Worm (Caenorhabditis elegans): ENCODE measurements around the gene frpr-3.

frpr-3 gene

ce11 chrV:7822655-7823054 lies 51.6 kb downstream of the frpr-3 start:
- no peak for TF ChIP-seq med-1 (GFP tag; optimal IDR thresholded peaks at IDR 0.05; ENCODE audit: insufficient read depth)
- no peak for TF ChIP-seq ztf-29 (GFP tag; IDR thresholded peaks at IDR 0.05)
- no peak for TF ChIP-seq flt-1 (GFP tag; IDR thresholded peaks at IDR 0.05)
- no peak for TF ChIP-seq tab-1 (GFP tag; IDR thresholded peaks at IDR 0.05)
- TF ChIP-seq ref-1 (GFP tag; conservative IDR thresholded peaks at IDR 0.05), result no peak
- TF ChIP-seq klf-2 (GFP tag; conservative IDR thresholded peaks at IDR 0.05), result no peak
- no peak for TF ChIP-seq cog-1 (tag; optimal IDR thresholded peaks at IDR 0.05)
- TF ChIP-seq T22C8.4 (GFP tag; IDR thresholded peaks at IDR 0.05), result no peak
- no peak for TF ChIP-seq ztf-23 (GFP tag; IDR thresholded peaks at IDR 0.05)
